Fruit fly (Drosophila melanogaster): ENCODE results near the gene yip7.
A peak's percentile ranks its signal among the peaks of the same experiment; 100 is the strongest.

The yip7 gene

dm6 chr3L:5993701-5994499 lies 41.1 kb upstream of the yip7 start (continued):
- TF ChIP-seq NC2α (GFP tag; optimal IDR thresholded peaks at IDR 0.05) (no peak), CG4707 (GFP tag; optimal IDR thresholded peaks at IDR 0.05) (no peak), Doc2 (GFP tag; IDR thresholded peaks at IDR 0.05) (no peak), knrl (GFP tag; IDR thresholded peaks at IDR 0.05; ENCODE audit: partially characterized antibody) (no peak), CG13296 (GFP tag; optimal IDR thresholded peaks at IDR 0.05) (no peak), jing (GFP tag; optimal IDR thresholded peaks at IDR 0.05) (no peak), Dek (tag; optimal IDR thresholded peaks at IDR 0.05) (no peak), tup (GFP tag; optimal IDR thresholded peaks at IDR 0.05) (no peak), HLH54F (GFP tag; optimal IDR thresholded peaks at IDR 0.05) (no peak), gsb-n (tag; optimal IDR thresholded peaks at IDR 0.05) (peak; percentile 46), CG6765 (GFP tag; optimal IDR thresholded peaks at IDR 0.05) (no peak), nau (GFP tag; optimal IDR thresholded peaks at IDR 0.05) (no peak), Jarid2 (GFP tag; optimal IDR thresholded peaks at IDR 0.05) (no peak), H2.0 (GFP tag; IDR thresholded peaks at IDR 0.05) (no peak), CG9437 (GFP tag; optimal IDR thresholded peaks at IDR 0.05) (no peak), ken (GFP tag; IDR thresholded peaks at IDR 0.05) (no peak), CG13287 (GFP tag; IDR thresholded peaks at IDR 0.05; ENCODE audit: partially characterized antibody) (no peak), crc (GFP tag; optimal IDR thresholded peaks at IDR 0.05) (no peak), CG7745 (tag; optimal IDR thresholded peaks at IDR 0.05) (no peak), CG10274 (GFP tag; optimal IDR thresholded peaks at IDR 0.05) (no peak), tll (GFP tag; optimal IDR thresholded peaks at IDR 0.05) (no peak), CG14050 (GFP tag; IDR thresholded peaks at IDR 0.05) (no peak), Poxn (GFP tag; IDR thresholded peaks at IDR 0.05) (no peak), croc (GFP tag; conservative IDR thresholded peaks at IDR 0.05) (peak; percentile 30; the same call in 2 of the 3 replicates), Bdp1 (GFP tag; optimal IDR thresholded peaks at IDR 0.05) (no peak), odd (GFP tag; optimal IDR thresholded peaks at IDR 0.05) (no peak), Mrtf (GFP tag; IDR thresholded peaks at IDR 0.05) (no peak), Oli (tag; optimal IDR thresholded peaks at IDR 0.05) (peak; percentile 12), rib (GFP tag; IDR thresholded peaks at IDR 0.05) (no peak), zf30C (GFP tag; optimal IDR thresholded peaks at IDR 0.05) (no peak), HLHmδ (GFP tag; optimal IDR thresholded peaks at IDR 0.05) (no peak), CG34422 (GFP tag; IDR thresholded peaks at IDR 0.05) (no peak), CG18262 (tag; optimal IDR thresholded peaks at IDR 0.05) (peak; percentile 66), onecut (GFP tag; IDR thresholded peaks at IDR 0.05) (no peak), danr (GFP tag; IDR thresholded peaks at IDR 0.05) (no peak), bowl (GFP tag; IDR thresholded peaks at IDR 0.05) (no peak), TFAM (GFP tag; optimal IDR thresholded peaks at IDR 0.05) (no peak), Nf-YA (GFP tag; IDR thresholded peaks at IDR 0.05) (no peak), CG32772 (GFP tag; IDR thresholded peaks at IDR 0.05) (no peak), CG10565 (GFP tag; optimal IDR thresholded peaks at IDR 0.05) (no peak), CG17912 (GFP tag; optimal IDR thresholded peaks at IDR 0.05) (no peak), D (optimal IDR thresholded peaks at IDR 0.05) (no peak), D (GFP tag; optimal IDR thresholded peaks at IDR 0.05) (peak; percentile 40), corto (GFP tag; optimal IDR thresholded peaks at IDR 0.05) (no peak), CG2116 (GFP tag; optimal IDR thresholded peaks at IDR 0.05) (no peak), CG7839 (tag; optimal IDR thresholded peaks at IDR 0.05) (peak; percentile 33), Mad (GFP tag; optimal IDR thresholded peaks at IDR 0.05) (no peak), CG9215 (GFP tag; IDR thresholded peaks at IDR 0.05) (no peak), mirr (GFP tag; optimal IDR thresholded peaks at IDR 0.05) (no peak), CG3995 (GFP tag; optimal IDR thresholded peaks at IDR 0.05) (no peak)
